Worm (Caenorhabditis elegans): ENCODE measurements around the gene scl-8.

scl-8 gene

DNA sequence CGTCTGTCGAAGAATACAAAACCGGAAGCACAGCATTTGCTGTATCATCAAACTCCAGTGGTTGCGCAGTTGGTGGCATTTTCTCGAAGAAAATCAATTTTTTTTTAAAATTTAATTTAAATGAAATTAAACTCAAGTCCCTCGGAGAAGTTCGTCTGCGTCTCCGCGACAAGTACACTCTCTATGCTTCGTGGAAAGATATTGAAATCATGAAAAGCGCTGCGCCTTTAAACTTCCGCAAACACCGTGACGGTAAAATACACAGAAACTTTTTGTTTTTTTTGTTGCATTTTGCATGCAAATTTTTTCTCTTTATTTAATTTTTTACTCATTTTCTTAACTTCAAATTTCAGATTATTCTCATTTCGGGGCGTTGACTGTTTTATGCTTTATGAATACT is 27.1 kb downstream of the scl-8 start, which contains the start of the genes dli-1, tin-9.2 and exos-4.1 (continued):
- TF ChIP-seq ceh-82 (tag; optimal IDR thresholded peaks at IDR 0.05) (peak; percentile 41 to 62 (median 62)), vab-15 (tag; optimal IDR thresholded peaks at IDR 0.05) (no peak), zip-4 (GFP tag; optimal IDR thresholded peaks at IDR 0.05) (peak; percentile 18), efl-1 (optimal IDR thresholded peaks at IDR 0.05) (peak; percentile 82 to 84), efl-1 (GFP tag; optimal IDR thresholded peaks at IDR 0.05 in 1 of 2) (peak; percentile 82 to 97), efl-3 (GFP tag; optimal IDR thresholded peaks at IDR 0.05) (no peak), hpl-2 (GFP tag; optimal IDR thresholded peaks at IDR 0.05) (no peak), ceh-90 (tag; optimal IDR thresholded peaks at IDR 0.05) (no peak), nhr-47 (tag; optimal IDR thresholded peaks at IDR 0.05) (peak; percentile 85), lin-15B (tag; optimal IDR thresholded peaks at IDR 0.05) (peak; percentile 62), F16B12.6 (tag; optimal IDR thresholded peaks at IDR 0.05) (peak; percentile 94), ztf-4 (tag; optimal IDR thresholded peaks at IDR 0.05) (no peak), C16A3.4 (tag; optimal IDR thresholded peaks at IDR 0.05) (peak; percentile 53), C34B4.2 (tag; optimal IDR thresholded peaks at IDR 0.05) (no peak), xbp-1 (tag; optimal IDR thresholded peaks at IDR 0.05) (peak; percentile 78), mab-9 (GFP tag; IDR thresholded peaks at IDR 0.05) (peak; percentile 10; the same call in 1 of the 2 replicates), unc-62 (GFP tag; optimal IDR thresholded peaks at IDR 0.05) (no peak), alr-1 (tag; optimal IDR thresholded peaks at IDR 0.05; ENCODE audit: borderline replicate concordance) (no peak), isw-1 (GFP tag; IDR thresholded peaks at IDR 0.05) (peak; percentile 79), C04F5.9 (tag; optimal IDR thresholded peaks at IDR 0.05) (peak; percentile 50), nhr-20 (tag; optimal IDR thresholded peaks at IDR 0.05) (peak; percentile 73), unc-98 (GFP tag; IDR thresholded peaks at IDR 0.05) (no peak), lin-14 (GFP tag; optimal IDR thresholded peaks at IDR 0.05) (no peak), jun-1 (tag; optimal IDR thresholded peaks at IDR 0.05) (peak; percentile 14), lsy-2 (tag; optimal IDR thresholded peaks at IDR 0.05) (peak; percentile 89 to 90), lin-35 (GFP tag; optimal IDR thresholded peaks at IDR 0.05) (peak; percentile 80 to 82), dsc-1 (tag; optimal IDR thresholded peaks at IDR 0.05) (peak; percentile 74), elt-2 (tag; optimal IDR thresholded peaks at IDR 0.05) (no peak), dpl-1 (GFP tag; optimal IDR thresholded peaks at IDR 0.05) (peak; percentile 73 to 84 (median 79)), aha-1 (tag; optimal IDR thresholded peaks at IDR 0.05) (no peak), mef-2 (tag; optimal IDR thresholded peaks at IDR 0.05) (no peak), nhr-19 (GFP tag; conservative IDR thresholded peaks at IDR 0.05) (peak; percentile 76), sox-4 (tag; optimal IDR thresholded peaks at IDR 0.05) (no peak), nhr-71 (tag; optimal IDR thresholded peaks at IDR 0.05) (peak; percentile 88), sup-37 (GFP tag; optimal IDR thresholded peaks at IDR 0.05) (no peak), snu-23 (GFP tag; optimal IDR thresholded peaks at IDR 0.05) (peak; percentile 86), nhr-90 (tag; optimal IDR thresholded peaks at IDR 0.05; ENCODE audit: poor library complexity) (peak; percentile 63), fkh-4 (tag; optimal IDR thresholded peaks at IDR 0.05; ENCODE audit: borderline replicate concordance) (no peak), nhr-76 (tag; optimal IDR thresholded peaks at IDR 0.05) (no peak), egl-13 (tag; optimal IDR thresholded peaks at IDR 0.05) (peak; percentile 49), ceh-88 (GFP tag; IDR thresholded peaks at IDR 0.05) (no peak), lir-3 (tag; optimal IDR thresholded peaks at IDR 0.05; ENCODE audit: poor library complexity) (peak; percentile 46), ces-1 (GFP tag; optimal IDR thresholded peaks at IDR 0.05) (no peak), elt-3 (tag; optimal IDR thresholded peaks at IDR 0.05) (peak in 1 of 6 experiments; percentile 39), nhr-237 (tag; optimal IDR thresholded peaks at IDR 0.05) (no peak), nhr-12 (tag; optimal IDR thresholded peaks at IDR 0.05) (no peak)
